Worm (Caenorhabditis elegans) whole organism, midembryonic: ENCODE data around the gene col-80.

Experiments
- T22C8.4 ChIP-seq: fragments of 200-800 bp; sonication (Bioruptor generic); IDR thresholded peaks from 2 replicates; pipeline ENCODE4 v1.3.6; 2022; ENCODE audit warnings: missing genetic modification characterization, missing compliant biosample characterization
- cog-1 ChIP-seq: sonication (generic microtip); optimal IDR thresholded peaks from 2 replicates; lab custom pipeline; 2016; ENCODE audit warnings: missing genetic modification characterization, missing compliant biosample characterization
- flt-1 ChIP-seq: fragments of 200-800 bp; sonication (Bioruptor generic); IDR thresholded peaks from 2 replicates; pipeline ENCODE4 v1.3.6; 2022; ENCODE audit warnings: missing genetic modification characterization, missing compliant biosample characterization
- klf-2 ChIP-seq: fragments of 200-800 bp; sonication (Bioruptor generic); conservative IDR thresholded peaks from 2 replicates; pipeline ENCODE4 v1.3.6; 2022; ENCODE audit warnings: missing genetic modification reagents, missing genetic modification characterization, missing compliant biosample characterization
- ref-1 ChIP-seq: fragments of 200-800 bp; sonication (Bioruptor generic); conservative IDR thresholded peaks from 2 replicates; pipeline ENCODE4 v1.3.6; 2022; ENCODE audit warnings: missing genetic modification reagents, missing genetic modification characterization, missing compliant biosample characterization
- ztf-23 ChIP-seq: fragments of 200-800 bp; sonication (Bioruptor generic); IDR thresholded peaks from 2 replicates; pipeline ENCODE4 v1.3.6; 2022; ENCODE audit warnings: missing genetic modification reagents, missing genetic modification characterization, missing compliant biosample characterization
- ztf-29 ChIP-seq: fragments of 200-800 bp; sonication (Bioruptor generic); IDR thresholded peaks from 2 replicates; pipeline ENCODE4 v1.3.6; 2022; ENCODE audit warnings: missing genetic modification reagents, missing genetic modification characterization, missing compliant biosample characterization

DNA sequence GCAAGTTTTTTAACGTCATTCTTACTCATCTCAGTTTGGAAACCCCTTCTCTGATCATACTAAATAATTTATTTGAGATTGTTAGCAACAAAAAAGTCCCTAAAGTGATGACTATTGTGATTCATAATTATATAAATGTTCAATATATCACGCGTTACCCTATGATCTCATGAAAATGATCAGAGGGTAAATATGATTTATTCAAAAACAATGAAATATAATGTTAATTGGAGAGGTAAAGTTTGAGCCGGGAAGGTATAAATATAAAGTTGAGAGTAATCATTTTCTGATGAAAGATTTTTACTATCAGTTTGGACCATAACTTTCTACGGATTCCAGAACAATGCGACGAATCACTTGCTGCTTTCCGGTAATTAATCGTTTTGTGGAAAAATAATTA, 30.1 kb downstream of the col-80 start, which contains the start of gene C52A11.3:
- TF ChIP-seq klf-2 (GFP tag; lab: Robert Waterston, UW): no peak
- no peak for TF ChIP-seq flt-1 (GFP tag; lab: Robert Waterston, UW)
- TF ChIP-seq ref-1 (GFP tag; lab: Robert Waterston, UW): no peak
- no peak for TF ChIP-seq cog-1
- no peak for TF ChIP-seq T22C8.4 (GFP tag; lab: Robert Waterston, UW)
- no peak for TF ChIP-seq ztf-29 (GFP tag; lab: Robert Waterston, UW)
- no peak for TF ChIP-seq ztf-23
